Worm (Caenorhabditis elegans): ENCODE measurements around the gene aipr-1.

- TF ChIP-seq ama-1 (optimal IDR thresholded peaks at IDR 0.05) (no peak), tra-4 (tag; optimal IDR thresholded peaks at IDR 0.05) (no peak), aly-1 (tag; optimal IDR thresholded peaks at IDR 0.05) (no peak), ceh-13 (GFP tag; optimal IDR thresholded peaks at IDR 0.05) (no peak), tbx-37 (GFP tag; conservative IDR thresholded peaks at IDR 0.05) (no peak), hnd-1 (tag; optimal IDR thresholded peaks at IDR 0.05) (no peak), hmg-4 (GFP tag; optimal IDR thresholded peaks at IDR 0.05) (no peak), ceh-36 (tag; optimal IDR thresholded peaks at IDR 0.05) (no peak), F13C5.2 (tag; optimal IDR thresholded peaks at IDR 0.05) (no peak), tbx-11 (GFP tag; IDR thresholded peaks at IDR 0.05) (no peak), pes-1 (GFP tag; IDR thresholded peaks at IDR 0.05) (no peak), scrt-1 (GFP tag; IDR thresholded peaks at IDR 0.05) (no peak), hmbx-1 (tag; optimal IDR thresholded peaks at IDR 0.05) (no peak)
Observed at ce11 chrII:6610262-6610661, 16.2 kb upstream of the aipr-1 start.

Measured in whole organism, early embryonic.